Worm (Caenorhabditis elegans): ENCODE results near the gene alh-8.

alh-8 gene

DNA sequence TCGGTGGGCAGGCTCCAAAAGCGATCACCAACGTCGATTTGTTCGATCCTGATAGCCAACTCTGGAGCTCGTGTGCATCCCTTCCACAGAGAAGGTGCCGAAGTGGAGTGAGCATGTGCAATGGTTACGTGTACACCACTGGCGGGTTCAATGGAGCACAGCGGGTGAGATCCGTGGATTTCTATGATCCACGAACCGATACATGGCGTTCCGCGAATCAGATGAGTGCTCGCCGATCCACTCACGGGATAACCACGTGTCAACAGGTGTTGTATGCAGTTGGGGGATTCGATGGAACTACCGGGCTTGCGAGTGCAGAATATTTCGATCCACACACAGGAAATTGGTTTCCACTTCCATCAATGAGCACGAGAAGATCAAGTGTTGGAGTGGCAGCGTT lies 38.0 kb upstream of the alh-8 start:
- TF ChIP-seq mdl-1 (tag; optimal IDR thresholded peaks at IDR 0.05), result no peak
- TF ChIP-seq pag-3 (tag; optimal IDR thresholded peaks at IDR 0.05; ENCODE audit: borderline replicate concordance, insufficient read depth), result no peak
- no peak for TF ChIP-seq fos-1 (tag; optimal IDR thresholded peaks at IDR 0.05)
- no peak for TF ChIP-seq pax-3 (tag; optimal IDR thresholded peaks at IDR 0.05)
- no peak for TF ChIP-seq ceh-82 (tag; optimal IDR thresholded peaks at IDR 0.05)
- TF ChIP-seq jun-1 (tag; optimal IDR thresholded peaks at IDR 0.05), result no peak
- no peak for TF ChIP-seq snu-23 (GFP tag; optimal IDR thresholded peaks at IDR 0.05)
- TF ChIP-seq unc-130 (tag; optimal IDR thresholded peaks at IDR 0.05), result no peak
- TF ChIP-seq mef-2 (tag; optimal IDR thresholded peaks at IDR 0.05), result no peak
- TF ChIP-seq elt-3 (tag; optimal IDR thresholded peaks at IDR 0.05), result no peak

DNA sequence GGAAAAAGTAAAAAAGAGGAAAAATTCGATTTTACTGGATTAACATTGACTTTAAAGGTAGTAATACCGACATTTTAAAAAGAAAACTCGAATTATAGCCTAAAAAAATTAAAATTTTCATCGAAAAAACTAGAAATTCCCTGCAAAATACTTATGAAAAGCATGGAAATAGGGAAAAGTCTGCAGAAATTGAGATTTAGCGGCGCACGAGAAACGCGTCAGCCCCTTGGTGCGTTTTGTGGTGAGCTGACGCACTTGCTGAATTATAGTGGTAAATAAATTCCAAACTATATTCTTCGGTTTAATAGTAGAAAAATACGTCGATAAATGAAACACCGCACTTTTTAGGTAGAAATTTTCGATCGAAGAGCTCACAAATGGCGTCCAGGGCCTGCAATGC lies 34.4 kb upstream of the alh-8 start:
- peak; percentile 24 for TF ChIP-seq nhr-71 (tag; optimal IDR thresholded peaks at IDR 0.05)
- TF ChIP-seq nhr-19 (GFP tag; conservative IDR thresholded peaks at IDR 0.05), result no peak
- peak; percentile 2 for TF ChIP-seq swsn-7 (tag; optimal IDR thresholded peaks at IDR 0.05)
- TF ChIP-seq elt-2 (tag; optimal IDR thresholded peaks at IDR 0.05), result no peak
- no peak for TF ChIP-seq mab-9 (GFP tag; IDR thresholded peaks at IDR 0.05)
- TF ChIP-seq lsy-2 (tag; optimal IDR thresholded peaks at IDR 0.05), result peak; percentile 40 to 67
- TF ChIP-seq ama-1 (optimal IDR thresholded peaks at IDR 0.05), result no peak
- no peak for TF ChIP-seq ceh-90 (tag; optimal IDR thresholded peaks at IDR 0.05)
- peak; percentile 27 to 57 for TF ChIP-seq efl-1 (optimal IDR thresholded peaks at IDR 0.05)
- TF ChIP-seq efl-1 (GFP tag; optimal IDR thresholded peaks at IDR 0.05 in 1 of 2), result peak; percentile 46 to 94
- TF ChIP-seq C34B4.2 (tag; optimal IDR thresholded peaks at IDR 0.05), result no peak
- no peak for TF ChIP-seq unc-98 (GFP tag; IDR thresholded peaks at IDR 0.05)
- TF ChIP-seq C16A3.4 (tag; optimal IDR thresholded peaks at IDR 0.05), result peak; percentile 53
- TF ChIP-seq F16B12.6 (tag; optimal IDR thresholded peaks at IDR 0.05), result peak; percentile 26
- no peak for TF ChIP-seq irx-1 (tag; optimal IDR thresholded peaks at IDR 0.05)
- no peak for TF ChIP-seq zag-1 (tag; optimal IDR thresholded peaks at IDR 0.05)
- no peak for TF ChIP-seq tbx-2 (tag; optimal IDR thresholded peaks at IDR 0.05)
- TF ChIP-seq ztf-11 (tag; optimal IDR thresholded peaks at IDR 0.05), result no peak
- no peak for TF ChIP-seq nhr-77 (tag; optimal IDR thresholded peaks at IDR 0.05)
- TF ChIP-seq fkh-8 (tag; optimal IDR thresholded peaks at IDR 0.05), result peak; percentile 56
- peak; percentile 32 for TF ChIP-seq mep-1 (tag; optimal IDR thresholded peaks at IDR 0.05)
- no peak for TF ChIP-seq efl-3 (GFP tag; optimal IDR thresholded peaks at IDR 0.05)
- peak; percentile 18 for TF ChIP-seq unc-130 (tag; optimal IDR thresholded peaks at IDR 0.05)
- TF ChIP-seq snpc-4 (tag; optimal IDR thresholded peaks at IDR 0.05), result no peak
- TF ChIP-seq nhr-47 (tag; optimal IDR thresholded peaks at IDR 0.05), result no peak
- no peak for TF ChIP-seq lir-3 (tag; optimal IDR thresholded peaks at IDR 0.05; ENCODE audit: poor library complexity)
- no peak for TF ChIP-seq sup-37 (GFP tag; optimal IDR thresholded peaks at IDR 0.05)
- peak; percentile 51 for TF ChIP-seq rnt-1 (tag; optimal IDR thresholded peaks at IDR 0.05)
- no peak for TF ChIP-seq nhr-90 (tag; optimal IDR thresholded peaks at IDR 0.05; ENCODE audit: poor library complexity)
- peak in 1 of 6 experiments; percentile 22 for TF ChIP-seq elt-3 (tag; optimal IDR thresholded peaks at IDR 0.05)
- TF ChIP-seq lin-35 (GFP tag; optimal IDR thresholded peaks at IDR 0.05), result peak; percentile 43 to 78
- TF ChIP-seq zip-4 (GFP tag; optimal IDR thresholded peaks at IDR 0.05), result no peak
- no peak for TF ChIP-seq sox-4 (tag; optimal IDR thresholded peaks at IDR 0.05)
- no peak for TF ChIP-seq pag-3 (tag; optimal IDR thresholded peaks at IDR 0.05; ENCODE audit: borderline replicate concordance, insufficient read depth)
- no peak for TF ChIP-seq aly-2 (tag; optimal IDR thresholded peaks at IDR 0.05)
- TF ChIP-seq nhr-76 (tag; optimal IDR thresholded peaks at IDR 0.05), result no peak
- TF ChIP-seq hlh-4 (tag; optimal IDR thresholded peaks at IDR 0.05), result no peak
- no peak for TF ChIP-seq vab-15 (tag; optimal IDR thresholded peaks at IDR 0.05)
- TF ChIP-seq snu-23 (GFP tag; optimal IDR thresholded peaks at IDR 0.05), result peak; percentile 53
- no peak for TF ChIP-seq pax-3 (tag; optimal IDR thresholded peaks at IDR 0.05)
- no peak for TF ChIP-seq unc-30 (tag; optimal IDR thresholded peaks at IDR 0.05)
- no peak for TF ChIP-seq ceh-88 (GFP tag; IDR thresholded peaks at IDR 0.05)
- peak; percentile 31 to 69 (median 62) for TF ChIP-seq dpl-1 (GFP tag; optimal IDR thresholded peaks at IDR 0.05)
- TF ChIP-seq isw-1 (GFP tag; IDR thresholded peaks at IDR 0.05), result no peak
- peak; percentile 58 for TF ChIP-seq blmp-1 (tag; optimal IDR thresholded peaks at IDR 0.05)
- TF ChIP-seq nhr-85 (tag), result no peak
